Worm (Caenorhabditis elegans): ENCODE measurements around the gene F28C6.10.
A peak's percentile ranks its signal among the peaks of the same experiment; 100 is the strongest.

DNA sequence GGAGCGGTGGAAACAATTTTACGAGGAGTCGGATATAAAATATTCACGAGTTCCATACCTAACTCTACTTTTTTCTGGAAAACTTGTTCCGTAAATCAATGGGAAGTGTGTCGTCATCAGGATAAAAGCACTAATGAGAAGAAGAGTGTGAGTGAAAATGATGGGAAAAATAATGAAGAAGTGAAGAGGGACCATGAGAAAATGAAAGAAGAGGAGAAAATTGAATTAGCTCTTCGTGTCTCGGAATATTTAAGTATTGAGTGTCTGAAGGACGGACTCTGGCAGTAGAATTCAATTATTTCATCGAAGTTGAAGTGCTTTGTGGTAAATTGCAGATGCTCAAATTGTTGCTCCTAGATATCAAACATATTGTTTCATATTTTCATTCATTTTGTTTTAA, 18.5 kb upstream of the F28C6.10 start:
- TF ChIP-seq nhr-11 (tag; optimal IDR thresholded peaks at IDR 0.05) = no peak
- TF ChIP-seq nhr-12 (tag; optimal IDR thresholded peaks at IDR 0.05) = no peak
- TF ChIP-seq nfya-1 (tag; optimal IDR thresholded peaks at IDR 0.05; ENCODE audit: insufficient read depth) = peak; percentile 30
- no peak for TF ChIP-seq elt-3 (tag; optimal IDR thresholded peaks at IDR 0.05)
- TF ChIP-seq pha-4 (tag; optimal IDR thresholded peaks at IDR 0.05) = no peak
- TF ChIP-seq elt-1 (tag; optimal IDR thresholded peaks at IDR 0.05) = no peak
- no peak for TF ChIP-seq sea-2 (GFP tag; optimal IDR thresholded peaks at IDR 0.05)
- no peak for TF ChIP-seq unc-62 (GFP tag; optimal IDR thresholded peaks at IDR 0.05)
- no peak for TF ChIP-seq ztf-11 (tag; optimal IDR thresholded peaks at IDR 0.05)
- TF ChIP-seq nhr-25 (tag; optimal IDR thresholded peaks at IDR 0.05) = no peak
- no peak for TF ChIP-seq ceh-9 (tag; optimal IDR thresholded peaks at IDR 0.05)
- no peak for TF ChIP-seq skn-1 (tag; optimal IDR thresholded peaks at IDR 0.05)
- TF ChIP-seq ceh-28 (tag; optimal IDR thresholded peaks at IDR 0.05) = no peak
